Fruit fly (Drosophila melanogaster) whole organism: ENCODE data around the gene CG5359.

ENCODE experiments used
- Dll ChIP-seq: fragments of >200 bp; optimal IDR thresholded peaks from 2 replicates; lab custom pipeline; 2017
- EcR ChIP-seq, 2 experiments: fragments of >200 bp; optimal IDR thresholded peaks; 2 replicates each; lab custom pipeline; 2017; ENCODE audit warnings: missing biosample characterization in 2 of 2, missing genetic modification characterization in 2 of 2, missing genetic modification reagents in 2 of 2

DNA sequence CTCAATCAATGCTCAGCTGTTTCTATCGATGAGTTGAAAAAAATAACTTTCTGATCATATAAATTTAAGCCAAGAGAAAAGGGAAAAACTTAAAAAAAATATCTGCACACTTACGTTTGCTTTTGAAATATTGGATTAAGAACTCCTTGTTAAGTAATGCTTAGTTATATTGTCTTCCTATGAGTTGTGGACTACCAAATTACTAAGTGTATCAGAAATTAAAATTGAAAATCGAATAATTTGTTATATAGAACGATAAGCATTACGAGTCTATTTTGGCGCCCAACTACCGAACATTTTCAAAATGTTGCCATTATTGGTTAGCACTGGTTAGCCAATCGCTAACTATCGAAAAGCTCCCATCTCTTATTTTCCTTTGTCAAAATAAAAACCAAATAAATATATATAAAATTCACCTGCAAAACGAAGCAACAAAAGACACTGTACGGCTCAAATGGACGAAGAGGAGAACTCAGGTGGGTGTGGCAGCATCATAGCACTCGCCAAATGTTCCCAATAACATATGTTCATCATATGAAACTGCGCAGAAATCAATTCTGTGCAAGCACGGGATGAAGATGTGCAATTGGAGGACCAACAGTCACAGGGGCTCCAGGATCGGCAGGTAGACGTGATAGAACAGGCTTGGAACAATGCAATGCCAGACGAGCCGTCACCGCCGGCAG lies 47.9 kb upstream of the CG5359 start, which contains the start of gene ohgt:
- no peak for TF ChIP-seq EcR (GFP tag; optimal IDR thresholded peaks at IDR 0.05; lab: Kevin White, UChicago)
- no peak for TF ChIP-seq Dll (lab: Kevin White, UChicago)
